Worm (Caenorhabditis elegans) whole organism, L4 larva: Measurements from ENCODE around the gene daf-28.

Source experiments
- F10B5.3 ChIP-seq: sonication (generic microtip); optimal IDR thresholded peaks from 2 replicates; lab custom pipeline; 2016; ENCODE audit warnings: mild to moderate bottlenecking, missing genetic modification characterization, missing compliant biosample characterization
- F26F4.8 ChIP-seq: fragments of 200-800 bp; sonication (Bioruptor generic); conservative IDR thresholded peaks from 2 replicates; pipeline ENCODE4 v1.3.6; 2022; ENCODE audit warnings: missing genetic modification characterization, missing compliant biosample characterization
- aly-2 ChIP-seq: sonication (generic microtip); optimal IDR thresholded peaks from 2 replicates; lab custom pipeline; 2018; ENCODE audit warnings: missing biosample characterization, missing genetic modification characterization
- fkh-10 ChIP-seq: fragments of 150-350 bp; optimal IDR thresholded peaks from 2 replicates; lab custom pipeline; 2014; ENCODE audit warnings: missing biosample characterization, missing genetic modification reagents, missing genetic modification characterization
- jun-1 ChIP-seq: fragments of 150-350 bp; optimal IDR thresholded peaks from 2 replicates; lab custom pipeline; 2014; ENCODE audit warnings: missing biosample characterization, missing genetic modification reagents, missing genetic modification characterization
- nhr-76 ChIP-seq: fragments of 150-350 bp; optimal IDR thresholded peaks from 2 replicates; lab custom pipeline; 2014; ENCODE audit warnings: missing biosample characterization, missing genetic modification characterization
- pqm-1 ChIP-seq: sonication (generic microtip); optimal IDR thresholded peaks from 2 replicates; lab custom pipeline; 2017; ENCODE audit warnings: missing biosample characterization, missing genetic modification characterization
- spr-3 ChIP-seq: fragments of 200-800 bp; sonication (Bioruptor generic); optimal IDR thresholded peaks from 2 replicates; lab custom pipeline; 2018; ENCODE audit warnings: mild to moderate bottlenecking, missing genetic modification characterization, missing compliant biosample characterization
- unc-62 ChIP-seq, 3 experiments: fragments of 150-350 bp in 1 of 3; sonication (generic microtip); optimal IDR thresholded peaks in 2 of 3; peaks in 1 of 3; 1 replicate in 1 of 3; 2 replicates in 2 of 3; lab custom pipeline; 2014 to 2017; ENCODE audit warnings: missing biosample characterization in 3 of 3, missing genetic modification characterization in 3 of 3, missing genetic modification reagents in 3 of 3, missing genotype in 1 of 3

- TF ChIP-seq pqm-1 (tag; lab: Kevin White, UChicago): no peak
- TF ChIP-seq aly-2: no peak
- no peak for TF ChIP-seq spr-3 (GFP tag; lab: Kevin White, UChicago)
- TF ChIP-seq jun-1 (tag; lab: Kevin White, UChicago): no peak
- TF ChIP-seq unc-62 (GFP tag; optimal IDR thresholded peaks at IDR 0.05 in 1 of 2; lab: Kevin White, UChicago): no peak
- TF ChIP-seq unc-62 (tag; optimal IDR thresholded peaks at IDR 0.05; lab: Kevin White, UChicago): no peak
- TF ChIP-seq nhr-76 (tag; lab: Kevin White, UChicago): no peak
- no peak for TF ChIP-seq F26F4.8 (GFP tag; lab: Robert Waterston, UW)
- no peak for TF ChIP-seq fkh-10 (GFP tag; lab: Kevin White, UChicago)
- TF ChIP-seq F10B5.3 (tag; lab: Kevin White, UChicago): no peak
These were observed 33.1 kb downstream of the daf-28 start, which contains the start of gene Y116F11B.7 for ce11 chrV:19848014-19848413.
